Worm (Caenorhabditis elegans): ENCODE measurements around the gene cccp-1.
A peak's percentile ranks its signal among the peaks of the same experiment; 100 is the strongest.

The cccp-1 gene

DNA sequence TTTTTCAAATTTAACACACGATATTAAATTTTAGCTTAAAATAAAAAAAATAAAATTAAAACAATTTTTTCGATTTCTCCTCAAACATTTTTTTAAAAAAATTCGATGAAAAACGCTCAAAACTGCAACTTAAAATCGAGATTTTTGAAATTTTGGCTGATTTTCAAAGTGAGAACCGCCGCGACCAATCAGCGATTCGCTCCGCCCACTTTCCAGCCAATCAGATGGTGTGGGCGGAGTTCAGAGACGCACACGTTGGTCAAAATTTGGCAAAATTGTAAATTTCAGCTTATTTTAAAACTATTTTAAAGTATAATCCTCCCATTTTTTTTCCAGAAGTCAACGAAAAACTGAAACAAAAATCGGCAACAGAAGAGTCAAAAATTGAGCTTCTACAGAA lies 37.8 kb downstream of the cccp-1 start:
- TF ChIP-seq snpc-1.1 (tag; optimal IDR thresholded peaks at IDR 0.05; ENCODE audit: insufficient read depth) (no peak), F37B4.10 (GFP tag; IDR thresholded peaks at IDR 0.05) (no peak), attf-5 (GFP tag; optimal IDR thresholded peaks at IDR 0.05) (no peak), ceh-40 (GFP tag; IDR thresholded peaks at IDR 0.05) (no peak), pha-4 (tag; optimal IDR thresholded peaks at IDR 0.05) (no peak), akir-1 (GFP tag; optimal IDR thresholded peaks at IDR 0.05) (no peak), ceh-100 (GFP tag; IDR thresholded peaks at IDR 0.05) (no peak), F57A8.1 (GFP tag; optimal IDR thresholded peaks at IDR 0.05) (no peak)

DNA sequence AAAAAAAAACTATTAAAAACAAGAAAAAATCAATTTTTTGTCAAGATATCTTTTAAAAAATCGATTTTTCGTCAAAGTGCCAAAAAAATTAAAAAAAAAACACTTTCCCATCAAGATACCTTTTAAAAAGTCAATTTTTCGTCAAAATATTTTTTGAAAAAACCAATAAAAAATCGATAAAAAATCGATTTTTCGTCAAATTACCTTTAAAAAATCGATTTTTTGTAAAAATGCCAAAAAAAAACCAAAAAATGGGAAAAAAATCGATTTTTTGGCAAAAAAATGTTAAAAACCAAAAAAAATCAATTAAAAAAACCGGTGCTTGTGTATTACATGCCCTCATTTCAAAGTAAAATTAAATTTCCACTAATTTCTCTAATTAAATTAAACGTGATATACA lies 45.0 kb downstream of the cccp-1 start:
- TF ChIP-seq dpff-1 (tag; optimal IDR thresholded peaks at IDR 0.05) (no peak), ceh-100 (GFP tag; IDR thresholded peaks at IDR 0.05) (no peak), K11D2.4 (GFP tag; IDR thresholded peaks at IDR 0.05) (no peak), madf-8 (GFP tag; conservative IDR thresholded peaks at IDR 0.05) (no peak), nhr-80 (tag; optimal IDR thresholded peaks at IDR 0.05) (no peak), F23B12.7 (tag; optimal IDR thresholded peaks at IDR 0.05; ENCODE audit: insufficient read depth) (no peak), F57C9.4 (tag; optimal IDR thresholded peaks at IDR 0.05) (no peak), snpc-4 (GFP tag; optimal IDR thresholded peaks at IDR 0.05) (no peak), snpc-4 (tag; optimal IDR thresholded peaks at IDR 0.05) (no peak), F55B11.4 (tag; optimal IDR thresholded peaks at IDR 0.05; ENCODE audit: borderline replicate concordance, insufficient read depth) (no peak), Y53F4B.3 (GFP tag; IDR thresholded peaks at IDR 0.05) (no peak), aptf-2 (GFP tag; conservative IDR thresholded peaks at IDR 0.05) (no peak), unc-130 (GFP tag; optimal IDR thresholded peaks at IDR 0.05) (no peak)

DNA sequence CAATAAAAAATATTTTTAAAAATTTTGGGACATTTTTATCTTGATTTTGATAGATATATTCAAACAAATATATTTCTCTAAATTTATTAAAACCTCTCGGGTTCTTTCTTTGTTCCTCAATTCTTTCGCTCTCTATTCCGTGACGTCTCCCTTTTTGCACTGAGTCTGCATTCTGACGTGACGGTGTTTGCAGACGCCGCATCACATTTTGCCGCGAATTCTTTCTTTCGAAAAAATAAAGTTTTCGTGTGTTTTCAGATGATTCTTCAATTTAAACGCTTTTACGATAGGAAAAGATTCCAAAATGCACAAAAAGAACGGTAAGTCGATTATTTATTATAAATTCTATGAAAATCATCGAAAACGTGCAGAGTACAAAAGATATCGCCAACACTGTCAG lies 55.4 kb downstream of the cccp-1 start:
- TF ChIP-seq lin-35 (GFP tag; optimal IDR thresholded peaks at IDR 0.05) (peak in 1 of 3 experiments; percentile 60), sea-2 (GFP tag; IDR thresholded peaks at IDR 0.05) (no peak), dpl-1 (GFP tag; optimal IDR thresholded peaks at IDR 0.05) (peak; percentile 47), nhr-179 (tag; optimal IDR thresholded peaks at IDR 0.05) (no peak), dox-1 (GFP tag; IDR thresholded peaks at IDR 0.05) (no peak), D2030.7 (GFP tag; IDR thresholded peaks at IDR 0.05) (no peak), mes-4 (tag; optimal IDR thresholded peaks at IDR 0.05) (no peak), egl-44 (GFP tag; IDR thresholded peaks at IDR 0.05) (no peak), tbp1 (GFP tag; optimal IDR thresholded peaks at IDR 0.05) (no peak), ztf-25 (GFP tag; IDR thresholded peaks at IDR 0.05) (no peak), rpc-1 (optimal IDR thresholded peaks at IDR 0.05) (no peak), rpc-1 (tag; optimal IDR thresholded peaks at IDR 0.05) (no peak), somi-1 (GFP tag; optimal IDR thresholded peaks at IDR 0.05) (no peak), lin-54 (GFP tag; optimal IDR thresholded peaks at IDR 0.05) (peak; percentile 50), ztf-18 (tag; optimal IDR thresholded peaks at IDR 0.05) (no peak), madf-10 (tag; optimal IDR thresholded peaks at IDR 0.05) (no peak), ztf-28 (GFP tag; IDR thresholded peaks at IDR 0.05) (no peak), F57A8.1 (GFP tag; optimal IDR thresholded peaks at IDR 0.05) (no peak), sptf-2 (GFP tag; optimal IDR thresholded peaks at IDR 0.05) (no peak), ztf-26 (tag; optimal IDR thresholded peaks at IDR 0.05) (no peak), ceh-40 (GFP tag; IDR thresholded peaks at IDR 0.05) (no peak), snpc-4 (GFP tag; optimal IDR thresholded peaks at IDR 0.05) (no peak), snpc-4 (tag; optimal IDR thresholded peaks at IDR 0.05) (peak in 1 of 4 experiments; percentile 17), ztf-6 (GFP tag; IDR thresholded peaks at IDR 0.05) (no peak), ama-1 (optimal IDR thresholded peaks at IDR 0.05) (no peak), ama-1 (GFP tag; optimal IDR thresholded peaks at IDR 0.05) (no peak), ceh-100 (GFP tag; IDR thresholded peaks at IDR 0.05) (peak; percentile 37; the same call in 1 of the 2 replicates), ztf-3 (GFP tag; optimal IDR thresholded peaks at IDR 0.05) (no peak), F39B2.1 (GFP tag; IDR thresholded peaks at IDR 0.05) (no peak), B0035.1 (tag; optimal IDR thresholded peaks at IDR 0.05) (no peak), B0336.3 (GFP tag; IDR thresholded peaks at IDR 0.05) (no peak), nhr-90 (tag; optimal IDR thresholded peaks at IDR 0.05) (no peak), lir-1 (GFP tag; conservative IDR thresholded peaks at IDR 0.05) (no peak), F57C9.4 (tag; optimal IDR thresholded peaks at IDR 0.05) (no peak)
